Fruit fly (Drosophila melanogaster) whole organism, embryonic: Measurements from ENCODE around the gene CG17637.

Source experiments
- BtbVII ChIP-seq: fragments of 200-800 bp; sonication (Bioruptor generic); optimal IDR thresholded peaks from 3 replicates; lab custom pipeline; 2017; ENCODE audit warnings: missing biosample characterization, mild to moderate bottlenecking, missing genetic modification characterization
- CG10147 ChIP-seq: fragments of 200-800 bp; sonication (Bioruptor generic); optimal IDR thresholded peaks from 2 replicates; lab custom pipeline; 2019; ENCODE audit warnings: missing biosample characterization, mild to moderate bottlenecking, missing genetic modification characterization, moderate library complexity
- CG10321 ChIP-seq: fragments of 200-800 bp; sonication (Bioruptor generic); IDR thresholded peaks from 2 replicates; pipeline ENCODE4 v1.3.6; 2022; ENCODE audit warnings: missing biosample characterization, missing genetic modification characterization
- CG10366 ChIP-seq: fragments of 200-800 bp; sonication (Bioruptor generic); IDR thresholded peaks from 2 replicates; pipeline ENCODE4 v1.3.6; 2022; ENCODE audit warnings: missing biosample characterization, missing genetic modification characterization
- CG11504 ChIP-seq: fragments of 200-800 bp; sonication (Bioruptor generic); optimal IDR thresholded peaks from 3 replicates; lab custom pipeline; 2019; ENCODE audit warnings: missing biosample characterization, mild to moderate bottlenecking, missing genetic modification characterization, moderate library complexity
- CG11560 ChIP-seq: fragments of 200-800 bp; sonication (Bioruptor generic); IDR thresholded peaks from 3 replicates; pipeline ENCODE4 v1.3.6; 2022; ENCODE audit warnings: missing biosample characterization, missing genetic modification characterization
- CG12391 ChIP-seq: fragments of 200-800 bp; sonication (Bioruptor generic); optimal IDR thresholded peaks from 3 replicates; lab custom pipeline; 2018; ENCODE audit warnings: missing biosample characterization, mild to moderate bottlenecking, missing genetic modification characterization, moderate library complexity
- CG13894 ChIP-seq: fragments of 200-800 bp; sonication (Bioruptor generic); optimal IDR thresholded peaks from 3 replicates; lab custom pipeline; 2018; ENCODE audit warnings: missing biosample characterization, mild to moderate bottlenecking, missing genetic modification characterization, moderate library complexity
- CG15601 ChIP-seq: fragments of 200-800 bp; sonication (Bioruptor generic); optimal IDR thresholded peaks from 3 replicates; lab custom pipeline; 2019; ENCODE audit warnings: missing biosample characterization, mild to moderate bottlenecking, missing genetic modification characterization, moderate library complexity
- CG16813 ChIP-seq: fragments of 200-800 bp; sonication (Bioruptor generic); IDR thresholded peaks from 3 replicates; pipeline ENCODE4 v1.3.6; 2022; ENCODE audit warnings: missing biosample characterization, missing genetic modification characterization; ENCODE audit not compliant: partially characterized antibody
- CG18262 ChIP-seq: fragments of 200-800 bp; optimal IDR thresholded peaks from 3 replicates; lab custom pipeline; 2019; ENCODE audit warnings: missing biosample characterization, mild to moderate bottlenecking, missing genetic modification characterization, moderate library complexity
- CG30431 ChIP-seq: fragments of 200-800 bp; sonication (Bioruptor generic); optimal IDR thresholded peaks from 2 replicates; lab custom pipeline; 2017; ENCODE audit warnings: missing biosample characterization, missing genetic modification characterization
- CG31224 ChIP-seq: fragments of 200-800 bp; sonication (Bioruptor generic); IDR thresholded peaks from 2 replicates; pipeline ENCODE4 v1.3.6; 2022; ENCODE audit warnings: missing biosample characterization, missing genetic modification characterization
- CG32532 ChIP-seq: fragments of 200-800 bp; sonication (Bioruptor generic); IDR thresholded peaks from 2 replicates; pipeline ENCODE4 v1.3.6; 2022; ENCODE audit warnings: missing biosample characterization, missing genetic modification characterization
- CG32767 ChIP-seq: fragments of 200-800 bp; sonication (Bioruptor generic); IDR thresholded peaks from 2 replicates; pipeline ENCODE4 v1.3.6; 2022; ENCODE audit warnings: missing biosample characterization, missing genetic modification characterization
- CG4360 ChIP-seq: fragments of 200-800 bp; sonication (Bioruptor generic); IDR thresholded peaks from 2 replicates; pipeline ENCODE4 v1.3.6; 2022; ENCODE audit warnings: missing biosample characterization, missing genetic modification characterization
- CG4404 ChIP-seq: fragments of 200-800 bp; sonication (Bioruptor generic); IDR thresholded peaks from 2 replicates; pipeline ENCODE4 v1.3.6; 2022; ENCODE audit warnings: missing biosample characterization, missing genetic modification characterization
- CG7839 ChIP-seq: fragments of 200-800 bp; sonication (Bioruptor generic); optimal IDR thresholded peaks from 3 replicates; lab custom pipeline; 2018; ENCODE audit warnings: missing biosample characterization, mild to moderate bottlenecking, missing genetic modification characterization, moderate library complexity
- CG8281 ChIP-seq: fragments of 200-800 bp; sonication (Bioruptor generic); optimal IDR thresholded peaks from 2 replicates; lab custom pipeline; 2018; ENCODE audit warnings: missing biosample characterization, mild to moderate bottlenecking, missing genetic modification characterization, moderate library complexity
- CG8290 ChIP-seq, 3 experiments: fragments of 200-800 bp; sonication (Bioruptor generic); optimal IDR thresholded peaks; 2 replicates each; lab custom pipeline; 2016 to 2019; ENCODE audit warnings: missing biosample characterization in 3 of 3, missing genetic modification characterization in 3 of 3, mild to moderate bottlenecking in 2 of 3, moderate library complexity in 1 of 3
- CG9437 ChIP-seq: fragments of 200-800 bp; sonication (Bioruptor generic); optimal IDR thresholded peaks from 2 replicates; lab custom pipeline; 2018; ENCODE audit warnings: missing biosample characterization, mild to moderate bottlenecking, missing genetic modification characterization
- Dp ChIP-seq: fragments of 200-800 bp; sonication (Bioruptor generic); optimal IDR thresholded peaks from 2 replicates; lab custom pipeline; 2018; ENCODE audit warnings: missing biosample characterization, mild to moderate bottlenecking, missing genetic modification characterization, moderate library complexity
- E2f1 ChIP-seq: fragments of 200-800 bp; sonication (Bioruptor generic); IDR thresholded peaks from 2 replicates; pipeline ENCODE4 v1.3.6; 2022; ENCODE audit warnings: missing biosample characterization, missing genetic modification characterization
- E2f2 ChIP-seq: fragments of 200-800 bp; sonication (Bioruptor generic); IDR thresholded peaks from 2 replicates; pipeline ENCODE4 v1.3.6; 2022; ENCODE audit warnings: missing biosample characterization, missing genetic modification characterization
- Ets65A ChIP-seq: fragments of 200-800 bp; sonication (Bioruptor generic); peaks from one replicate; lab custom pipeline; 2016; ENCODE audit warnings: missing biosample characterization, missing genetic modification characterization
- Ets97D ChIP-seq: fragments of 200-800 bp; sonication (Bioruptor generic); optimal IDR thresholded peaks from 3 replicates; lab custom pipeline; 2016; ENCODE audit warnings: missing biosample characterization, missing genetic modification characterization
- HLH3B ChIP-seq: fragments of 200-800 bp; sonication (Bioruptor generic); IDR thresholded peaks from 2 replicates; pipeline ENCODE4 v1.3.6; 2022; ENCODE audit warnings: missing biosample characterization, missing genetic modification characterization
- HLH4C ChIP-seq: fragments of 200-800 bp; sonication (Bioruptor generic); IDR thresholded peaks from 3 replicates; pipeline ENCODE4 v1.3.6; 2022; ENCODE audit warnings: missing biosample characterization, missing genetic modification characterization; ENCODE audit not compliant: partially characterized antibody
- Hr51 ChIP-seq, 2 experiments: fragments of 200-800 bp; sonication (Bioruptor generic); optimal IDR thresholded peaks; 2 replicates in 1 of 2; 3 replicates in 1 of 2; lab custom pipeline; 2016 to 2018; ENCODE audit warnings: missing biosample characterization in 2 of 2, missing genetic modification characterization in 2 of 2, mild to moderate bottlenecking in 1 of 2, moderate library complexity in 1 of 2
- Hr78 ChIP-seq, 2 experiments: fragments of 200-800 bp in 1 of 2; fragments of >200 bp in 1 of 2; sonication (Bioruptor generic) in 1 of 2; optimal IDR thresholded peaks; 2 replicates each; lab custom pipeline; 2017 to 2019; ENCODE audit warnings: missing biosample characterization in 2 of 2, missing genetic modification characterization in 2 of 2, mild to moderate bottlenecking in 1 of 2, moderate library complexity in 1 of 2
- NFAT ChIP-seq: fragments of 200-800 bp; sonication (Bioruptor generic); IDR thresholded peaks from 2 replicates; pipeline ENCODE4 v1.3.6; 2022; ENCODE audit warnings: missing biosample characterization, missing genetic modification characterization
- Opbp ChIP-seq: fragments of 200-800 bp; sonication (Bioruptor generic); IDR thresholded peaks from 3 replicates; pipeline ENCODE4 v1.3.6; 2022; ENCODE audit warnings: missing biosample characterization, missing genetic modification characterization; ENCODE audit not compliant: partially characterized antibody
- Rfx ChIP-seq: fragments of 200-800 bp; sonication (Bioruptor generic); IDR thresholded peaks from 2 replicates; pipeline ENCODE4 v1.3.6; 2022; ENCODE audit warnings: missing biosample characterization, missing genetic modification characterization
- Six4 ChIP-seq: fragments of 200-800 bp; sonication (Bioruptor generic); optimal IDR thresholded peaks from 2 replicates; lab custom pipeline; 2016; ENCODE audit warnings: missing biosample characterization, missing genetic modification characterization
- TFAM ChIP-seq: fragments of 200-800 bp; sonication (Bioruptor generic); optimal IDR thresholded peaks from 2 replicates; lab custom pipeline; 2017; ENCODE audit warnings: missing biosample characterization, missing genetic modification characterization, inconsistent platforms
- YL-1 ChIP-seq: fragments of 200-800 bp; sonication (Bioruptor generic); optimal IDR thresholded peaks from 3 replicates; lab custom pipeline; 2017; ENCODE audit warnings: missing biosample characterization, mild to moderate bottlenecking, missing genetic modification characterization
- cad ChIP-seq: fragments of >200 bp; optimal IDR thresholded peaks from 2 replicates; lab custom pipeline; 2017; ENCODE audit warnings: missing biosample characterization, missing genetic modification characterization
- caup ChIP-seq: fragments of 200-800 bp; sonication (Bioruptor generic); optimal IDR thresholded peaks from 3 replicates; lab custom pipeline; 2017; ENCODE audit warnings: missing biosample characterization, mild to moderate bottlenecking, missing genetic modification characterization, moderate library complexity; ENCODE audit not compliant: severe bottlenecking
- dm ChIP-seq: fragments of 200-800 bp; sonication (Bioruptor generic); optimal IDR thresholded peaks from 3 replicates; lab custom pipeline; 2016; ENCODE audit warnings: missing biosample characterization, missing genetic modification characterization
- esg ChIP-seq: fragments of 200-800 bp; sonication (Bioruptor generic); conservative IDR thresholded peaks from 2 replicates; pipeline ENCODE4 v1.3.6; 2022; ENCODE audit warnings: missing biosample characterization, missing genetic modification characterization
- hkb ChIP-seq, 2 experiments: fragments of 200-800 bp in 1 of 2; fragments of >200 bp in 1 of 2; sonication (Bioruptor generic) in 1 of 2; IDR thresholded peaks in 1 of 2; optimal IDR thresholded peaks in 1 of 2; 2 replicates each; pipeline versions ENCODE4 v1.3.6 to Lab custom; 2017 to 2022; ENCODE audit warnings: missing biosample characterization in 1 of 2, missing genetic modification characterization in 1 of 2
- insv ChIP-seq, 2 experiments: fragments of 200-800 bp; sonication (Bioruptor generic); optimal IDR thresholded peaks; 3 replicates each; lab custom pipeline; 2016 to 2018; ENCODE audit warnings: missing biosample characterization in 2 of 2, missing genetic modification characterization in 2 of 2
- nau ChIP-seq: fragments of 200-800 bp; sonication (Bioruptor generic); optimal IDR thresholded peaks from 3 replicates; lab custom pipeline; 2017; ENCODE audit warnings: missing biosample characterization, mild to moderate bottlenecking, missing genetic modification characterization, missing genetic modification reagents
- rib ChIP-seq: fragments of 200-800 bp; sonication (Bioruptor generic); IDR thresholded peaks from 2 replicates; pipeline ENCODE4 v1.3.6; 2022; ENCODE audit warnings: missing biosample characterization, missing genetic modification characterization
- scrt ChIP-seq: fragments of 200-800 bp; sonication (Bioruptor generic); optimal IDR thresholded peaks from 2 replicates; lab custom pipeline; 2018; ENCODE audit warnings: missing biosample characterization, mild to moderate bottlenecking, missing genetic modification characterization, moderate library complexity
- sug ChIP-seq: fragments of 200-800 bp; optimal IDR thresholded peaks from 2 replicates; lab custom pipeline; 2019; ENCODE audit warnings: missing biosample characterization, mild to moderate bottlenecking, missing genetic modification characterization, moderate library complexity
- unc-4 ChIP-seq: fragments of 200-800 bp; sonication (Bioruptor generic); IDR thresholded peaks from 2 replicates; pipeline ENCODE4 v1.3.6; 2022; ENCODE audit warnings: missing biosample characterization, missing genetic modification characterization; ENCODE audit not compliant: partially characterized antibody

The CG17637 gene

DNA sequence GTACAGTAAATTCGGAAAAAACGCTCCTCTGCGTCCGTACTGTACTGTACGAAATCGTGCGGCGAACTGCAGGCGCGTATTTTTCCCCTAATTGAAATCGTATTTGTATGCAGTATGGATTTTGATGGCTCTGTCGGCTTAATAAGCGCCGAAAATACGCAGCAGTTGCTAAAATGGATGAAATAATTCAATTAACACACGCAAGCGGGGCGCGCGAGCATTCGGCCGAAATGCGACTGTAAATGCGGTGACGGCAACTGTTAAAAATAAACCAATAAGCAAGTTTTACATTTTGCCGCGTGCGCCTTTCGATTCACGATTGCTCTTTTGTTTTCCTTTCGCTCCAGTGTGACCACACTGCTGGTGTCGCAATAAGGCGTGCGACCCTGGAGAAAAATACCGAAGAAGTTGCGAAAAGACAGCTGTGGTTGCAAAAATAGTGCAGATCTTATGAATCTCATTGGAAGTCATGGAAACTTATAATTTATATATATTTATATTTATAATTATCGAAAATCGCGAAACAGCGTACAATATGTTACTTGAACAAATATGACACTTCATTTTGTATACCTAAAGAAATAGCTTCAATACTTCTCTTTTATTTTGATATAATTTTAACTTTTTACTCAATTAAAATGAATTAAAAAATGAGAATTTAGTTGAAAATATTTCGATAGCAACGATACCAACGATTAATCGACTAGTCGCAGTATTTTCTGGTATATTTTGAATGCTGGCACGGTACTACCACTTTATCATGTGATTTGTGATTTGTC is 30.8 kb upstream of the CG17637 start, which contains the start of the genes CG32428 and CG5969 (continued):
- TF ChIP-seq Six4 (GFP tag; lab: Kevin White, UChicago) (peak; percentile 29), CG9437 (GFP tag; lab: Kevin White, UChicago) (peak; percentile 11), unc-4 (GFP tag; lab: Robert Waterston, UW) (no peak), CG32767 (no peak), CG10366 (GFP tag; lab: Robert Waterston, UW) (peak; percentile 61), Ets65A (GFP tag; lab: Kevin White, UChicago) (peak; percentile 79), scrt (peak; percentile 9), E2f2 (GFP tag; lab: Robert Waterston, UW) (peak; percentile 69), Rfx (GFP tag; lab: Robert Waterston, UW) (peak; percentile 81), CG11560 (tag; lab: Robert Waterston, UW) (no peak), HLH4C (0 out of 3 replicates have a peak, but pooled peaks have one; percentile 8), CG15601 (tag; lab: Kevin White, UChicago) (peak; percentile 28), CG8290 (GFP tag; optimal IDR thresholded peaks at IDR 0.05; lab: Kevin White, UChicago) (no peak), CG8290 (tag; optimal IDR thresholded peaks at IDR 0.05; lab: Kevin White, UChicago) (peak in 1 of 2 experiments; percentile 58), YL-1 (GFP tag; lab: Kevin White, UChicago) (peak; percentile 44), cad (no peak), CG7839 (tag; lab: Kevin White, UChicago) (peak; percentile 76), CG4404 (GFP tag; lab: Robert Waterston, UW) (peak; percentile 12; the same call in 1 of the 2 replicates), CG10147 (GFP tag; lab: Kevin White, UChicago) (peak; percentile 65), CG13894 (tag; lab: Kevin White, UChicago) (peak; percentile 53), TFAM (GFP tag; lab: Kevin White, UChicago) (no peak), Hr78 (GFP tag; optimal IDR thresholded peaks at IDR 0.05; lab: Kevin White, UChicago) (no peak), sug (tag; lab: Kevin White, UChicago) (peak; percentile 58), HLH3B (GFP tag; lab: Robert Waterston, UW) (no peak), caup (GFP tag; lab: Kevin White, UChicago) (peak; percentile 65), NFAT (GFP tag; lab: Robert Waterston, UW) (peak; percentile 71), CG18262 (tag; lab: Kevin White, UChicago) (peak; percentile 54), CG11504 (peak; percentile 84), rib (GFP tag; lab: Robert Waterston, UW) (peak; percentile 77), CG4360 (GFP tag; lab: Robert Waterston, UW) (no peak), CG32532 (GFP tag; lab: Robert Waterston, UW) (peak; percentile 84), nau (GFP tag; lab: Kevin White, UChicago) (no peak), esg (GFP tag; lab: Robert Waterston, UW) (peak; percentile 52), E2f1 (peak; percentile 60; the same call in 1 of the 2 replicates), CG16813 (no peak), CG12391 (tag; lab: Kevin White, UChicago) (peak; percentile 79), dm (GFP tag; lab: Kevin White, UChicago) (peak; percentile 35), hkb (optimal IDR thresholded peaks at IDR 0.05; lab: Kevin White, UChicago) (no peak), hkb (GFP tag; IDR thresholded peaks at IDR 0.05; lab: Robert Waterston, UW) (peak; percentile 71), CG10321 (GFP tag; lab: Robert Waterston, UW) (0 out of 2 replicates have a peak, but pooled peaks have one; percentile 7), insv (GFP tag; optimal IDR thresholded peaks at IDR 0.05; lab: Kevin White, UChicago) (peak in 1 of 2 experiments; percentile 70), Opbp (GFP tag; lab: Robert Waterston, UW) (0 out of 3 replicates have a peak, but pooled peaks have one; percentile 5), BtbVII (GFP tag; lab: Kevin White, UChicago) (no peak), CG8281 (tag; lab: Kevin White, UChicago) (peak; percentile 0), CG31224 (GFP tag; lab: Robert Waterston, UW) (peak; percentile 52; the same call in 1 of the 2 replicates), Ets97D (GFP tag; lab: Kevin White, UChicago) (peak; percentile 39), CG30431 (GFP tag; lab: Kevin White, UChicago) (peak; percentile 29), Dp (GFP tag; lab: Kevin White, UChicago) (peak; percentile 57), Hr51 (GFP tag; optimal IDR thresholded peaks at IDR 0.05; lab: Kevin White, UChicago) (peak; percentile 0 to 79)
